Worm (Caenorhabditis elegans) whole organism, L4/young adult: ENCODE data around the gene F22E5.6.

Source experiments
- W03F9.2 ChIP-seq: fragments of 150-350 bp; optimal IDR thresholded peaks from 2 replicates; lab custom pipeline; 2014; ENCODE audit warnings: missing biosample characterization, missing genetic modification characterization
- dao-5 ChIP-seq: sonication (generic microtip); optimal IDR thresholded peaks from 2 replicates; lab custom pipeline; 2016; ENCODE audit warnings: missing genotype, missing genetic modification characterization, moderate library complexity, missing compliant biosample characterization
- him-1 ChIP-seq: sonication (generic microtip); optimal IDR thresholded peaks from 2 replicates; lab custom pipeline; 2016; ENCODE audit warnings: missing genotype, missing genetic modification reagents, missing genetic modification characterization, missing compliant biosample characterization

- no peak for TF ChIP-seq him-1
- no peak for TF ChIP-seq W03F9.2 (tag; lab: Kevin White, UChicago)
- no peak for TF ChIP-seq dao-5
Observed at ce11 chrII:2640982-2641381, 8.7 kb upstream of the F22E5.6 start, which contains the start of gene F22E5.23.
